Fruit fly (Drosophila melanogaster): ENCODE data around the gene Bin1.

- TF ChIP-seq usp (GFP tag; optimal IDR thresholded peaks at IDR 0.05) (no peak), CrebA (GFP tag; optimal IDR thresholded peaks at IDR 0.05; ENCODE audit: borderline replicate concordance) (peak; percentile 7), jim (GFP tag; optimal IDR thresholded peaks at IDR 0.05) (no peak), Vsx2 (GFP tag; optimal IDR thresholded peaks at IDR 0.05; ENCODE audit: partially characterized antibody) (no peak), Sp1 (GFP tag; optimal IDR thresholded peaks at IDR 0.05) (peak; percentile 91), pan (optimal IDR thresholded peaks at IDR 0.05) (no peak), sv (GFP tag; optimal IDR thresholded peaks at IDR 0.05) (no peak), br (GFP tag; optimal IDR thresholded peaks at IDR 0.05) (peak; percentile 22), Mio (GFP tag; optimal IDR thresholded peaks at IDR 0.05) (no peak), psq (GFP tag; optimal IDR thresholded peaks at IDR 0.05) (peak; percentile 90), woc (GFP tag; optimal IDR thresholded peaks at IDR 0.05) (no peak)
Observed at dm6 chr3R:16209714-16210553, 20.6 kb upstream of the Bin1 start.

Measured in whole organism, wandering third instar larva.